Comparison of ENCODE assay signal across 1 fruit fly cellular context in the genomic region with DNA sequence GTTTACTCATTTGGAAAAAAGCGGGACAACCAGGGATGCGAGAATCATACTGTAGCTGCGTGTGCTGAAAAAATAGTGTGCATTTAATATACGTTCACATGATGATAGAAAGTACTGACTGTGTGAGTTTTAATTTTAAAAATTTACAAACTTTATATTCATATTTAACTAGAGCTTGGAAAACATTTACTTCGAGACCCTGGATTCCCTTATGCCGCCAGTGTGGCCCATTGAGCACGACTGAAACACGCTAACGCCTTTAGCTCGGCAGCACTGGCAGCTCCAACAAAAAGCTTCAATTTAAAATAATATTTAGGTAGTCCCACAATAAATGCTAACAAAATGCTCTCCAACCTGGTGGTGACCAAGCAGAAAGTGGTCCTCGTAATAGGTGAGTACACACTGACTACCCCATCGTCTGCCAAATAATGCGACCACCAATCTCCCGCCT.
TF ChIP-seq lines count a peak whose summit lies in the region.

TSS of gene CG1275 (minus strand) at position 12 of the 451 bp plus-strand sequence.
TSS of gene Elp5 (plus strand) at position 45 of the 451 bp plus-strand sequence.

TF ChIP-seq in whole organism, embryonic, 481 proteins besides CTCF, POLR2A, EP300 and RAD21 (continued from another document and continues in another):
- TF ChIP-seq CG12219 (GFP tag; optimal IDR thresholded peaks at IDR 0.05; lab: Kevin White, UChicago) (peak; percentile 97), HLH4C (GFP tag; IDR thresholded peaks at IDR 0.05; lab: Robert Waterston, UW; ENCODE audit: partially characterized antibody) (0 out of 3 replicates have a peak, but pooled peaks have one; percentile 27), CG1233 (GFP tag; optimal IDR thresholded peaks at IDR 0.05; lab: Kevin White, UChicago) (peak; percentile 99), Elba2 (GFP tag; optimal IDR thresholded peaks at IDR 0.05; lab: Kevin White, UChicago) (peak; percentile 84), CG2875 (GFP tag; optimal IDR thresholded peaks at IDR 0.05; lab: Kevin White, UChicago) (peak; percentile 97), bowl (GFP tag; IDR thresholded peaks at IDR 0.05; lab: Robert Waterston, UW) (peak; percentile 98), CG3407 (GFP tag; optimal IDR thresholded peaks at IDR 0.05; lab: Kevin White, UChicago) (peak; percentile 94), salm (tag; optimal IDR thresholded peaks at IDR 0.05; lab: Kevin White, UChicago) (peak; percentile 97), disco-r (GFP tag; optimal IDR thresholded peaks at IDR 0.05; lab: Kevin White, UChicago) (peak; percentile 95), Side (GFP tag; optimal IDR thresholded peaks at IDR 0.05; lab: Kevin White, UChicago) (peak; percentile 96), CG4282 (GFP tag; optimal IDR thresholded peaks at IDR 0.05; lab: Kevin White, UChicago) (peak; percentile 94), en (GFP tag; optimal IDR thresholded peaks at IDR 0.05; lab: Kevin White, UChicago) (peak; percentile 93), ham (GFP tag; IDR thresholded peaks at IDR 0.05; lab: Robert Waterston, UW) (peak; percentile 98), az2 (GFP tag; optimal IDR thresholded peaks at IDR 0.05; lab: Kevin White, UChicago) (peak; percentile 98), Jarid2 (GFP tag; optimal IDR thresholded peaks at IDR 0.05; lab: Kevin White, UChicago) (peak; percentile 84), Ets65A (GFP tag; lab: Kevin White, UChicago) (peak; percentile 100), Doc2 (GFP tag; IDR thresholded peaks at IDR 0.05; lab: Robert Waterston, UW) (peak; percentile 98), CG12769 (tag; optimal IDR thresholded peaks at IDR 0.05; lab: Kevin White, UChicago) (peak; percentile 98), CG7987 (GFP tag; optimal IDR thresholded peaks at IDR 0.05; lab: Kevin White, UChicago) (peak; percentile 89), CG12942 (GFP tag; optimal IDR thresholded peaks at IDR 0.05; lab: Kevin White, UChicago) (peak; percentile 97), fd96Cb (tag; optimal IDR thresholded peaks at IDR 0.05; lab: Kevin White, UChicago) (peak; percentile 96), CG33213 (GFP tag; optimal IDR thresholded peaks at IDR 0.05; lab: Kevin White, UChicago) (peak; percentile 96), fu2 (GFP tag; optimal IDR thresholded peaks at IDR 0.05; lab: Kevin White, UChicago) (peak; percentile 95), CG31365 (tag; optimal IDR thresholded peaks at IDR 0.05; lab: Kevin White, UChicago) (peak; percentile 76), Scr (GFP tag; IDR thresholded peaks at IDR 0.05; lab: Robert Waterston, UW; ENCODE audit: partially characterized antibody) (0 out of 2 replicates have a peak, but pooled peaks have one; percentile 19), dimm (GFP tag; IDR thresholded peaks at IDR 0.05; lab: Robert Waterston, UW) (peak; percentile 99), CG2116 (GFP tag; optimal IDR thresholded peaks at IDR 0.05; lab: Kevin White, UChicago) (peak; percentile 85), CG8089 (GFP tag; optimal IDR thresholded peaks at IDR 0.05; lab: Kevin White, UChicago) (peak; percentile 94), tx (GFP tag; optimal IDR thresholded peaks at IDR 0.05; lab: Kevin White, UChicago) (peak; percentile 96), CG16813 (GFP tag; IDR thresholded peaks at IDR 0.05; lab: Robert Waterston, UW; ENCODE audit: partially characterized antibody) (no peak), Six4 (GFP tag; optimal IDR thresholded peaks at IDR 0.05; lab: Kevin White, UChicago) (peak; percentile 95), Gsc (GFP tag; IDR thresholded peaks at IDR 0.05; lab: Robert Waterston, UW) (peak; percentile 97), CG6765 (GFP tag; optimal IDR thresholded peaks at IDR 0.05; lab: Kevin White, UChicago) (peak; percentile 94), ftz-f1 (GFP tag; optimal IDR thresholded peaks at IDR 0.05; lab: Kevin White, UChicago) (peak; percentile 86), Hr51 (GFP tag; optimal IDR thresholded peaks at IDR 0.05; lab: Kevin White, UChicago) (peak; percentile 97 to 98), unpg (GFP tag; optimal IDR thresholded peaks at IDR 0.05; lab: Kevin White, UChicago) (peak; percentile 99), ind (GFP tag; optimal IDR thresholded peaks at IDR 0.05; lab: Kevin White, UChicago) (peak; percentile 95), hb (GFP tag; IDR thresholded peaks at IDR 0.05; lab: Robert Waterston, UW; ENCODE audit: partially characterized antibody) (no peak), zfh2 (GFP tag; optimal IDR thresholded peaks at IDR 0.05; lab: Kevin White, UChicago) (peak; percentile 98), gcm (GFP tag; optimal IDR thresholded peaks at IDR 0.05; lab: Kevin White, UChicago) (peak; percentile 97), odd (GFP tag; optimal IDR thresholded peaks at IDR 0.05; lab: Kevin White, UChicago) (peak; percentile 95), CG4854 (GFP tag; optimal IDR thresholded peaks at IDR 0.05; lab: Kevin White, UChicago) (peak; percentile 97), mirr (GFP tag; optimal IDR thresholded peaks at IDR 0.05; lab: Kevin White, UChicago) (peak; percentile 98), sc (optimal IDR thresholded peaks at IDR 0.05; lab: Kevin White, UChicago) (no peak), sc (GFP tag; optimal IDR thresholded peaks at IDR 0.05; lab: Kevin White, UChicago) (peak; percentile 95), CG11723 (GFP tag; optimal IDR thresholded peaks at IDR 0.05; lab: Kevin White, UChicago) (peak; percentile 96), pzg (GFP tag; optimal IDR thresholded peaks at IDR 0.05; lab: Kevin White, UChicago) (peak; percentile 64), Fer1 (GFP tag; optimal IDR thresholded peaks at IDR 0.05; lab: Kevin White, UChicago) (peak; percentile 94), HLH54F (GFP tag; optimal IDR thresholded peaks at IDR 0.05; lab: Kevin White, UChicago) (peak; percentile 97), prd (optimal IDR thresholded peaks at IDR 0.05; lab: Kevin White, UChicago) (no peak), prd (GFP tag; IDR thresholded peaks at IDR 0.05; lab: Robert Waterston, UW) (peak; percentile 100), CG1529 (GFP tag; optimal IDR thresholded peaks at IDR 0.05; lab: Kevin White, UChicago) (peak; percentile 97), CoRest (tag; optimal IDR thresholded peaks at IDR 0.05; lab: Kevin White, UChicago) (peak; percentile 99), ssp (GFP tag; IDR thresholded peaks at IDR 0.05; lab: Robert Waterston, UW) (peak; percentile 95), lab (GFP tag; optimal IDR thresholded peaks at IDR 0.05; lab: Kevin White, UChicago) (peak; percentile 97), CG11085 (GFP tag; IDR thresholded peaks at IDR 0.05; lab: Robert Waterston, UW) (peak; percentile 99), Xbp1 (GFP tag; optimal IDR thresholded peaks at IDR 0.05; lab: Kevin White, UChicago) (peak; percentile 99), corto (GFP tag; optimal IDR thresholded peaks at IDR 0.05; lab: Kevin White, UChicago) (peak; percentile 96), CG1792 (GFP tag; optimal IDR thresholded peaks at IDR 0.05; lab: Kevin White, UChicago) (peak; percentile 88), CG7745 (tag; optimal IDR thresholded peaks at IDR 0.05; lab: Kevin White, UChicago) (peak; percentile 78), p53 (GFP tag; optimal IDR thresholded peaks at IDR 0.05; lab: Kevin White, UChicago) (peak; percentile 87), nau (GFP tag; optimal IDR thresholded peaks at IDR 0.05; lab: Kevin White, UChicago) (no peak), ash1 (GFP tag; optimal IDR thresholded peaks at IDR 0.05; lab: Kevin White, UChicago) (peak; percentile 80), repo (GFP tag; optimal IDR thresholded peaks at IDR 0.05; lab: Kevin White, UChicago) (peak; percentile 91), Hand (GFP tag; optimal IDR thresholded peaks at IDR 0.05; lab: Kevin White, UChicago) (peak; percentile 94), CG4328 (GFP tag; optimal IDR thresholded peaks at IDR 0.05; lab: Kevin White, UChicago) (peak; percentile 93), dati (GFP tag; IDR thresholded peaks at IDR 0.05; lab: Robert Waterston, UW) (peak; percentile 99), CG30403 (GFP tag; optimal IDR thresholded peaks at IDR 0.05; lab: Kevin White, UChicago) (peak; percentile 99), CG18476 (GFP tag; optimal IDR thresholded peaks at IDR 0.05; lab: Kevin White, UChicago) (peak; percentile 95), NC2α (GFP tag; optimal IDR thresholded peaks at IDR 0.05; lab: Kevin White, UChicago) (peak; percentile 94), CG7556 (GFP tag; optimal IDR thresholded peaks at IDR 0.05; lab: Kevin White, UChicago) (peak; percentile 96), Nf-YB (GFP tag; optimal IDR thresholded peaks at IDR 0.05; lab: Kevin White, UChicago) (peak; percentile 87), NFAT (GFP tag; IDR thresholded peaks at IDR 0.05; lab: Robert Waterston, UW) (peak; percentile 99), CG3726 (GFP tag; IDR thresholded peaks at IDR 0.05; lab: Robert Waterston, UW) (peak; percentile 99), CG7357 (GFP tag; IDR thresholded peaks at IDR 0.05; lab: Robert Waterston, UW) (peak; percentile 97), CG11695 (GFP tag; IDR thresholded peaks at IDR 0.05; lab: Robert Waterston, UW) (peak; percentile 99), CG10462 (GFP tag; optimal IDR thresholded peaks at IDR 0.05; lab: Kevin White, UChicago) (peak; percentile 96), MBD-R2 (GFP tag; IDR thresholded peaks at IDR 0.05; lab: Robert Waterston, UW) (peak; percentile 100), CG14710 (tag; optimal IDR thresholded peaks at IDR 0.05; lab: Kevin White, UChicago) (peak; percentile 95), da (GFP tag; optimal IDR thresholded peaks at IDR 0.05; lab: Kevin White, UChicago) (peak; percentile 90), CG8924 (tag; optimal IDR thresholded peaks at IDR 0.05; lab: Kevin White, UChicago) (peak; percentile 98), klu (GFP tag; IDR thresholded peaks at IDR 0.05; lab: Robert Waterston, UW) (peak; percentile 99), H15 (GFP tag; IDR thresholded peaks at IDR 0.05; lab: Robert Waterston, UW) (peak; percentile 99), her (GFP tag; optimal IDR thresholded peaks at IDR 0.05; lab: Kevin White, UChicago) (peak; percentile 95), vnd (GFP tag; IDR thresholded peaks at IDR 0.05; lab: Robert Waterston, UW; ENCODE audit: partially characterized antibody) (no peak), Dad (GFP tag; optimal IDR thresholded peaks at IDR 0.05; lab: Kevin White, UChicago) (peak; percentile 94), slbo (GFP tag; IDR thresholded peaks at IDR 0.05; lab: Robert Waterston, UW) (peak; percentile 100), Rfx (GFP tag; IDR thresholded peaks at IDR 0.05; lab: Robert Waterston, UW) (peak; percentile 100), NK7.1 (GFP tag; optimal IDR thresholded peaks at IDR 0.05; lab: Kevin White, UChicago) (peak; percentile 93), zf30C (GFP tag; optimal IDR thresholded peaks at IDR 0.05; lab: Kevin White, UChicago) (no peak), pita (GFP tag; optimal IDR thresholded peaks at IDR 0.05; lab: Kevin White, UChicago) (no peak), CG42726 (GFP tag; IDR thresholded peaks at IDR 0.05; lab: Robert Waterston, UW; ENCODE audit: partially characterized antibody) (no peak), CG13123 (GFP tag; optimal IDR thresholded peaks at IDR 0.05; lab: Kevin White, UChicago) (peak; percentile 95), hkb (optimal IDR thresholded peaks at IDR 0.05; lab: Kevin White, UChicago) (no peak), hkb (GFP tag; IDR thresholded peaks at IDR 0.05; lab: Robert Waterston, UW) (peak; percentile 99), sna (GFP tag; IDR thresholded peaks at IDR 0.05; lab: Robert Waterston, UW; ENCODE audit: partially characterized antibody) (0 out of 2 replicates have a peak, but pooled peaks have one; percentile 30), Usf (GFP tag; optimal IDR thresholded peaks at IDR 0.05; lab: Kevin White, UChicago) (peak; percentile 95), aop (GFP tag; IDR thresholded peaks at IDR 0.05; lab: Robert Waterston, UW) (peak; percentile 98), C15 (GFP tag; IDR thresholded peaks at IDR 0.05; lab: Robert Waterston, UW) (peak; percentile 99), ATbp (GFP tag; optimal IDR thresholded peaks at IDR 0.05; lab: Kevin White, UChicago) (peak; percentile 97), fd3F (GFP tag; optimal IDR thresholded peaks at IDR 0.05; lab: Kevin White, UChicago) (peak; percentile 98), CG30020 (tag; optimal IDR thresholded peaks at IDR 0.05; lab: Kevin White, UChicago) (peak; percentile 85), oc (tag; optimal IDR thresholded peaks at IDR 0.05; lab: Kevin White, UChicago) (peak; percentile 97), jumu (GFP tag; optimal IDR thresholded peaks at IDR 0.05; lab: Kevin White, UChicago) (peak; percentile 94), Tbp (GFP tag; optimal IDR thresholded peaks at IDR 0.05; lab: Kevin White, UChicago) (no peak), CG32767 (GFP tag; IDR thresholded peaks at IDR 0.05; lab: Robert Waterston, UW) (peak; percentile 99), jing (GFP tag; optimal IDR thresholded peaks at IDR 0.05; lab: Kevin White, UChicago) (peak; percentile 96), nmo (GFP tag; optimal IDR thresholded peaks at IDR 0.05; lab: Kevin White, UChicago) (peak; percentile 98), CG4707 (GFP tag; optimal IDR thresholded peaks at IDR 0.05; lab: Kevin White, UChicago) (peak; percentile 92), CG9215 (GFP tag; IDR thresholded peaks at IDR 0.05; lab: Robert Waterston, UW) (peak; percentile 98), gsb (GFP tag; IDR thresholded peaks at IDR 0.05; lab: Robert Waterston, UW) (peak; percentile 99), Hr39 (optimal IDR thresholded peaks at IDR 0.05; lab: Kevin White, UChicago) (no peak), CG11093 (GFP tag; IDR thresholded peaks at IDR 0.05; lab: Robert Waterston, UW) (peak; percentile 99), bbx (GFP tag; IDR thresholded peaks at IDR 0.05; lab: Robert Waterston, UW; ENCODE audit: partially characterized antibody) (no peak), CG16815 (GFP tag; optimal IDR thresholded peaks at IDR 0.05; lab: Kevin White, UChicago) (peak; percentile 96), Max (GFP tag; optimal IDR thresholded peaks at IDR 0.05; lab: Kevin White, UChicago) (peak; percentile 94), Med (GFP tag; lab: Kevin White, UChicago) (peak; percentile 100), tin (GFP tag; optimal IDR thresholded peaks at IDR 0.05; lab: Kevin White, UChicago) (peak; percentile 97), kni (GFP tag; optimal IDR thresholded peaks at IDR 0.05; lab: Kevin White, UChicago) (peak; percentile 65), CG10543 (GFP tag; optimal IDR thresholded peaks at IDR 0.05; lab: Kevin White, UChicago) (peak; percentile 96), CG6683 (GFP tag; optimal IDR thresholded peaks at IDR 0.05; lab: Kevin White, UChicago) (peak; percentile 90), CG7839 (tag; optimal IDR thresholded peaks at IDR 0.05; lab: Kevin White, UChicago) (peak; percentile 99), D (optimal IDR thresholded peaks at IDR 0.05; lab: Kevin White, UChicago) (no peak), D (GFP tag; optimal IDR thresholded peaks at IDR 0.05; lab: Kevin White, UChicago) (peak; percentile 92), ewg (GFP tag; optimal IDR thresholded peaks at IDR 0.05; lab: Kevin White, UChicago) (peak; percentile 95)
